Worm (Caenorhabditis elegans) whole organism, L3 larva: Measurements from ENCODE around the gene icln-1.

Source experiments
- R02D3.7 ChIP-seq: fragments of 150-350 bp; optimal IDR thresholded peaks from 2 replicates; lab custom pipeline; 2014; ENCODE audit warnings: missing biosample characterization, missing genetic modification characterization
- ZK546.5 ChIP-seq: sonication (generic microtip); optimal IDR thresholded peaks from 2 replicates; lab custom pipeline; 2017; ENCODE audit warnings: missing biosample characterization, missing genetic modification characterization
- aly-2 ChIP-seq: fragments of 150-350 bp; optimal IDR thresholded peaks from 2 replicates; lab custom pipeline; 2014; ENCODE audit warnings: missing biosample characterization, missing genetic modification characterization
- ama-1 ChIP-seq: fragments of 150-350 bp; optimal IDR thresholded peaks from 2 replicates; lab custom pipeline; 2018
- ceh-16 ChIP-seq: sonication (generic microtip); optimal IDR thresholded peaks from 2 replicates; lab custom pipeline; 2017; ENCODE audit warnings: missing biosample characterization, missing genetic modification characterization
- ceh-28 ChIP-seq: fragments of 150-350 bp; optimal IDR thresholded peaks from 2 replicates; lab custom pipeline; 2014; ENCODE audit warnings: missing biosample characterization, missing genetic modification reagents, missing genetic modification characterization
- ceh-82 ChIP-seq: fragments of 150-350 bp; optimal IDR thresholded peaks from 2 replicates; lab custom pipeline; 2014; ENCODE audit warnings: missing biosample characterization, missing genetic modification characterization
- ceh-9 ChIP-seq: sonication (generic microtip); optimal IDR thresholded peaks from 2 replicates; lab custom pipeline; 2018; ENCODE audit warnings: missing biosample characterization, missing genetic modification characterization
- daf-12 ChIP-seq: fragments of 150-350 bp; optimal IDR thresholded peaks from 2 replicates; lab custom pipeline; 2014; ENCODE audit warnings: missing biosample characterization, missing genetic modification reagents, missing genetic modification characterization
- egl-27 ChIP-seq: sonication (generic microtip); optimal IDR thresholded peaks from 4 replicates; lab custom pipeline; 2017; ENCODE audit warnings: missing biosample characterization, missing genetic modification reagents, missing genetic modification characterization
- egl-5 ChIP-seq: fragments of 150-350 bp; optimal IDR thresholded peaks from 2 replicates; lab custom pipeline; 2017; ENCODE audit warnings: missing biosample characterization, missing genetic modification reagents, missing genetic modification characterization, inconsistent platforms
- elt-1 ChIP-seq: fragments of 150-350 bp; optimal IDR thresholded peaks from 2 replicates; lab custom pipeline; 2014; ENCODE audit warnings: missing biosample characterization, missing genetic modification characterization
- elt-3 ChIP-seq, 3 experiments: fragments of 150-350 bp in 1 of 3; sonication (generic microtip) in 2 of 3; optimal IDR thresholded peaks; 2 replicates in 2 of 3; 4 replicates in 1 of 3; lab custom pipeline; 2014 to 2017; ENCODE audit warnings: missing biosample characterization in 3 of 3, missing genetic modification characterization in 3 of 3
- eor-1 ChIP-seq, 2 experiments: fragments of 150-350 bp; optimal IDR thresholded peaks; 2 replicates each; lab custom pipeline; 2014 to 2018; ENCODE audit warnings: missing biosample characterization in 2 of 2, missing genetic modification characterization in 2 of 2
- fkh-10 ChIP-seq: sonication (generic microtip); optimal IDR thresholded peaks from 2 replicates; lab custom pipeline; 2017; ENCODE audit warnings: missing biosample characterization, missing genetic modification reagents, missing genetic modification characterization
- fkh-2 ChIP-seq: fragments of 150-350 bp; optimal IDR thresholded peaks from 2 replicates; lab custom pipeline; 2014; ENCODE audit warnings: missing biosample characterization, missing genetic modification reagents, missing genetic modification characterization
- fos-1 ChIP-seq: fragments of 150-350 bp; optimal IDR thresholded peaks from 2 replicates; lab custom pipeline; 2014; ENCODE audit warnings: missing biosample characterization, missing genetic modification characterization
- hmg-11 ChIP-seq: sonication (generic microtip); optimal IDR thresholded peaks from 2 replicates; lab custom pipeline; 2016; ENCODE audit warnings: missing genetic modification characterization, missing compliant biosample characterization
- jun-1 ChIP-seq: fragments of 150-350 bp; optimal IDR thresholded peaks from 2 replicates; lab custom pipeline; 2014; ENCODE audit warnings: missing biosample characterization, missing genetic modification reagents, missing genetic modification characterization
- lin-15B ChIP-seq: fragments of 150-350 bp; optimal IDR thresholded peaks from 2 replicates; lab custom pipeline; 2014; ENCODE audit warnings: missing biosample characterization, missing genetic modification characterization
- lin-39 ChIP-seq: fragments of 150-350 bp; optimal IDR thresholded peaks from 2 replicates; lab custom pipeline; 2018; ENCODE audit warnings: missing biosample characterization, missing genetic modification reagents, missing genetic modification characterization
- lsy-12 ChIP-seq: sonication (generic microtip); optimal IDR thresholded peaks from 2 replicates; lab custom pipeline; 2016; ENCODE audit warnings: mild to moderate bottlenecking, missing genetic modification characterization, missing compliant biosample characterization
- mdl-1 ChIP-seq: fragments of 150-350 bp; optimal IDR thresholded peaks from 2 replicates; lab custom pipeline; 2014; ENCODE audit warnings: missing biosample characterization, missing genetic modification characterization
- mml-1 ChIP-seq: fragments of 150-350 bp; sonication (generic microtip); optimal IDR thresholded peaks from 3 replicates; lab custom pipeline; 2014; ENCODE audit warnings: missing biosample characterization, missing genetic modification characterization
- nfya-1 ChIP-seq: sonication (generic microtip); optimal IDR thresholded peaks from 2 replicates; lab custom pipeline; 2017; ENCODE audit warnings: missing genetic modification characterization, mild to moderate bottlenecking, missing compliant biosample characterization, antibody characterized with exemption, moderate library complexity; ENCODE audit not compliant: insufficient read depth
- nhr-11 ChIP-seq: fragments of 150-350 bp; optimal IDR thresholded peaks from 2 replicates; lab custom pipeline; 2014; ENCODE audit warnings: missing biosample characterization, missing genetic modification characterization
- nhr-23 ChIP-seq: fragments of 150-350 bp; optimal IDR thresholded peaks from 2 replicates; lab custom pipeline; 2014; ENCODE audit warnings: missing biosample characterization, missing genetic modification reagents, missing genetic modification characterization
- nhr-237 ChIP-seq: fragments of 150-350 bp; optimal IDR thresholded peaks from 2 replicates; lab custom pipeline; 2014; ENCODE audit warnings: missing biosample characterization, missing genetic modification characterization
- nhr-25 ChIP-seq: sonication (generic microtip); optimal IDR thresholded peaks from 2 replicates; lab custom pipeline; 2017; ENCODE audit warnings: missing biosample characterization, missing genetic modification characterization
- nhr-28 ChIP-seq: fragments of 150-350 bp; optimal IDR thresholded peaks from 2 replicates; lab custom pipeline; 2014; ENCODE audit warnings: missing biosample characterization, missing genetic modification characterization
- nhr-43 ChIP-seq: sonication (generic microtip); optimal IDR thresholded peaks from 2 replicates; lab custom pipeline; 2016; ENCODE audit warnings: mild to moderate bottlenecking, missing genetic modification characterization, missing compliant biosample characterization; ENCODE audit not compliant: poor library complexity, severe bottlenecking
- nhr-67 ChIP-seq: fragments of 150-350 bp; optimal IDR thresholded peaks from 2 replicates; lab custom pipeline; 2014; ENCODE audit warnings: missing biosample characterization, missing genetic modification characterization
- nhr-76 ChIP-seq: fragments of 150-350 bp; sonication (generic microtip); optimal IDR thresholded peaks from 5 replicates; lab custom pipeline; 2014; ENCODE audit warnings: missing biosample characterization, missing genetic modification characterization
- nhr-77 ChIP-seq: fragments of 150-350 bp; optimal IDR thresholded peaks from 2 replicates; lab custom pipeline; 2014; ENCODE audit warnings: missing biosample characterization, missing genetic modification characterization
- pha-4 ChIP-seq: fragments of 150-350 bp; optimal IDR thresholded peaks from 2 replicates; lab custom pipeline; 2014; ENCODE audit warnings: missing biosample characterization, missing genetic modification reagents, missing genetic modification characterization
- pqm-1 ChIP-seq: fragments of 150-350 bp; optimal IDR thresholded peaks from 2 replicates; lab custom pipeline; 2017; ENCODE audit warnings: missing biosample characterization, missing genetic modification characterization, inconsistent platforms
- sea-2 ChIP-seq: fragments of 150-350 bp; sonication (generic microtip); optimal IDR thresholded peaks from 4 replicates; lab custom pipeline; 2014; ENCODE audit warnings: missing biosample characterization, missing genetic modification reagents, missing genetic modification characterization
- skn-1 ChIP-seq: fragments of 150-350 bp; optimal IDR thresholded peaks from 2 replicates; lab custom pipeline; 2014; ENCODE audit warnings: missing biosample characterization, missing genetic modification characterization
- tbx-2 ChIP-seq: sonication (generic microtip); optimal IDR thresholded peaks from 2 replicates; lab custom pipeline; 2016; ENCODE audit warnings: mild to moderate bottlenecking, missing genetic modification characterization, missing compliant biosample characterization
- unc-62 ChIP-seq: fragments of 150-350 bp; sonication (generic microtip); optimal IDR thresholded peaks from 4 replicates; lab custom pipeline; 2014; ENCODE audit warnings: missing biosample characterization, missing genetic modification reagents, missing genetic modification characterization
- zag-1 ChIP-seq: fragments of 150-350 bp; optimal IDR thresholded peaks from 2 replicates; lab custom pipeline; 2014; ENCODE audit warnings: missing biosample characterization, missing genetic modification characterization
- ztf-11 ChIP-seq: fragments of 150-350 bp; optimal IDR thresholded peaks from 2 replicates; lab custom pipeline; 2014; ENCODE audit warnings: missing biosample characterization, missing genetic modification characterization
- ztf-4 ChIP-seq: fragments of 150-350 bp; optimal IDR thresholded peaks from 2 replicates; lab custom pipeline; 2014; ENCODE audit warnings: missing biosample characterization, missing genetic modification characterization

Gene icln-1

DNA sequence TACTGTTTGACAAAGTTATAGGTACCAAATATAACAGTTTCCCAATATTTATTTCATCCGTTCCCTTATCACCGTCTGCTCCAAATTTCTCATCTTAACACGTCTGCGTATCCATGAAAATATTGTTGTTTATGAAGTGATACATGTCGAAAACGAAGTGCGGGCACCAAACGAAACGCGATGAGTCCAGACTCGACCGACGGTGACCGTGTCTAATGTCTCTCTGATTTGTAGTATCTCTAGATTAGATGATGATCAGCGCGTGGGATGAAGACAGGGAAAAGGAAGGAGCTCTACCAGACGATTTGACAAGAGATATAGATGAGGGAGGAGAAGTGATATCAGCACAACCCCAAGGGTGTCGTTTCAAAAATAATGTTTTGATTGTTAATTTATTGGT is 15.3 kb downstream of the icln-1 start:
- TF ChIP-seq eor-1 (tag; optimal IDR thresholded peaks at IDR 0.05; lab: Kevin White, UChicago) (no peak), nhr-11 (no peak), lin-15B (tag; lab: Kevin White, UChicago) (no peak), lin-39 (tag; lab: Kevin White, UChicago) (no peak), lsy-12 (tag; lab: Kevin White, UChicago) (no peak), egl-5 (tag; lab: Kevin White, UChicago) (peak; percentile 59), elt-3 (tag; optimal IDR thresholded peaks at IDR 0.05; lab: Kevin White, UChicago) (no peak), elt-1 (tag; lab: Kevin White, UChicago) (no peak), ceh-16 (tag; lab: Kevin White, UChicago) (no peak), nhr-237 (tag; lab: Kevin White, UChicago) (no peak), ztf-11 (tag; lab: Kevin White, UChicago) (no peak), fkh-10 (no peak), unc-62 (GFP tag; lab: Kevin White, UChicago) (no peak), ceh-28 (no peak), ZK546.5 (tag; lab: Kevin White, UChicago) (no peak), ceh-82 (tag; lab: Kevin White, UChicago) (no peak), nfya-1 (tag; lab: Kevin White, UChicago) (peak; percentile 7)

DNA sequence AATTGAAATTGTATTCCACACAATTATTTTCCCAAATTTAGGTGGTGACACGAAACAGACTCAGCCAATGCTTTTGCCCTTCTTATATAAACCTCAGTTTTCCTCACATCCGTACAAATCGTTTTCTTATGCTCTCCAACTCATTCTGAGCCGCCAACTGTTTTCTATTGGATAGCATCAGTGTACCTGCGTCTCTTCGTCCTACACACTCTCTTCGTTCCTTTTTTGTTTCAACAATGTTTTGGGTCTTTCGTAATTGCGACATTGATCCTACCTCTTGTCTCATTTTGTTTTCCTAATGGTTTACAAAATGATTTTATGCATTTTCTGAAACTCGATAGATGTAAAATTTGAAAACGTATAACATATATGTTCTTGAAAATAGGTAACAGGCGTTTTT is 16.1 kb downstream of the icln-1 start:
- TF ChIP-seq nhr-67 (tag; lab: Kevin White, UChicago) (no peak), lin-15B (tag; lab: Kevin White, UChicago) (no peak), lsy-12 (tag; lab: Kevin White, UChicago) (no peak), egl-5 (tag; lab: Kevin White, UChicago) (peak; percentile 70), elt-1 (tag; lab: Kevin White, UChicago) (no peak), mml-1 (no peak), skn-1 (no peak), nfya-1 (tag; lab: Kevin White, UChicago) (no peak), aly-2 (tag; lab: Kevin White, UChicago) (no peak)
- TF ChIP-seq, all 47 proteins: peak for 1

ce11 chrIV:9078469-9078868 is 17.0 kb downstream of the icln-1 start, which contains the start of gene mans-4:
mans-4 (minus strand) TSS chrIV:9078569.
- TF ChIP-seq fkh-2 (tag; lab: Kevin White, UChicago) (no peak), daf-12 (tag; lab: Kevin White, UChicago) (no peak), tbx-2 (no peak), ceh-9 (tag; lab: Kevin White, UChicago) (no peak), pqm-1 (tag; lab: Kevin White, UChicago) (no peak), mml-1 (no peak), ceh-28 (no peak), nhr-11 (no peak), nhr-237 (tag; lab: Kevin White, UChicago) (no peak), nfya-1 (tag; lab: Kevin White, UChicago) (no peak), aly-2 (tag; lab: Kevin White, UChicago) (no peak), ama-1 (lab: Kevin White, UChicago) (no peak), unc-62 (GFP tag; lab: Kevin White, UChicago) (no peak), ZK546.5 (tag; lab: Kevin White, UChicago) (no peak)

DNA sequence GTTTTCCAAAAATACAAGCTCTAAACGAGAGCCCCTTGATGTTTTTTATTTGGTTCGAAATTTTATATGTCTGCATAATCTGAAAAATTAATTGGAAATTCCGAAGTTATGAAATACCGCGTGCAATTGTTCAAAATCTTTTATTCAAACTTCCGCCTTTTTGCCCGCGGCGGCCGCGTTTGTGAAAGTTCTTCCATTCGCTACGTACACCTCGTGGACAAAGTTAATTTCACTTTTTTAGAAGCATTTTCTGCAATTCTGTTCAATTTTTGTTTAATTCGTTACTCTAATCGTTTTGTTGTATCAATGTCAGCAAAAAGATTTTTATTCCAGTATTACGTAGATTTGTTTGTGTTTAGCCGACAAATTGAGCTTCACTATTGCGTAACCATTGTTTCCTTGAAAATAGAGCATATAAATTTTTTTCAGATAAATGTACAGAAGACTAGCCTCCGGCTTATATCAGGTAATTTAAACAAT is 21.2 kb downstream of the icln-1 start, which contains the start of gene mppb-1:
Gene mppb-1, plus strand, starts transcription at position 430 of the 480 bp plus-strand sequence.
- TF ChIP-seq R02D3.7 (tag; lab: Kevin White, UChicago) (peak; percentile 54), pha-4 (tag; lab: Kevin White, UChicago) (peak; percentile 79), ztf-11 (tag; lab: Kevin White, UChicago) (no peak), sea-2 (GFP tag; lab: Kevin White, UChicago) (no peak), nhr-28 (no peak), ceh-16 (tag; lab: Kevin White, UChicago) (no peak), nhr-11 (no peak), tbx-2 (no peak), nhr-77 (tag; lab: Kevin White, UChicago) (no peak), fkh-2 (tag; lab: Kevin White, UChicago) (no peak), egl-27 (tag; lab: Kevin White, UChicago) (no peak), lin-15B (tag; lab: Kevin White, UChicago) (peak; percentile 72), egl-5 (tag; lab: Kevin White, UChicago) (no peak), fkh-10 (peak; percentile 71), hmg-11 (tag; lab: Kevin White, UChicago) (peak; percentile 42), mml-1 (no peak), pqm-1 (tag; lab: Kevin White, UChicago) (peak; percentile 9), skn-1 (no peak), nfya-1 (tag; lab: Kevin White, UChicago) (peak; percentile 80), elt-3 (tag; optimal IDR thresholded peaks at IDR 0.05; lab: Kevin White, UChicago) (no peak), nhr-76 (tag; lab: Kevin White, UChicago) (no peak), nhr-67 (tag; lab: Kevin White, UChicago) (no peak), jun-1 (tag; lab: Kevin White, UChicago) (peak; percentile 29), nhr-25 (tag; lab: Kevin White, UChicago) (peak; percentile 80), nhr-43 (tag; lab: Kevin White, UChicago) (peak; percentile 96), zag-1 (no peak), mdl-1 (tag; lab: Kevin White, UChicago) (no peak), ztf-4 (tag; lab: Kevin White, UChicago) (no peak), fos-1 (tag; lab: Kevin White, UChicago) (no peak), ZK546.5 (tag; lab: Kevin White, UChicago) (no peak), ceh-28 (no peak), aly-2 (tag; lab: Kevin White, UChicago) (no peak), nhr-23 (tag; lab: Kevin White, UChicago) (peak; percentile 86), daf-12 (tag; lab: Kevin White, UChicago) (no peak), ama-1 (lab: Kevin White, UChicago) (no peak)
